Worm (Caenorhabditis elegans) whole organism, L2 larva: Measurements from ENCODE around the gene Y43F8B.10.

ENCODE experiments used
- ama-1 ChIP-seq: fragments of 150-350 bp; optimal IDR thresholded peaks from 2 replicates; lab custom pipeline; 2018; ENCODE audit warnings: inconsistent platforms
- nhr-23 ChIP-seq: fragments of 150-350 bp; optimal IDR thresholded peaks from 2 replicates; lab custom pipeline; 2014; ENCODE audit warnings: missing biosample characterization, missing genetic modification reagents, missing genetic modification characterization
- nhr-237 ChIP-seq: fragments of 150-350 bp; optimal IDR thresholded peaks from 2 replicates; lab custom pipeline; 2014; ENCODE audit warnings: missing biosample characterization, missing genetic modification characterization
- nhr-6 ChIP-seq: fragments of 150-350 bp; optimal IDR thresholded peaks from 2 replicates; lab custom pipeline; 2014; ENCODE audit warnings: missing biosample characterization, missing genetic modification characterization

DNA sequence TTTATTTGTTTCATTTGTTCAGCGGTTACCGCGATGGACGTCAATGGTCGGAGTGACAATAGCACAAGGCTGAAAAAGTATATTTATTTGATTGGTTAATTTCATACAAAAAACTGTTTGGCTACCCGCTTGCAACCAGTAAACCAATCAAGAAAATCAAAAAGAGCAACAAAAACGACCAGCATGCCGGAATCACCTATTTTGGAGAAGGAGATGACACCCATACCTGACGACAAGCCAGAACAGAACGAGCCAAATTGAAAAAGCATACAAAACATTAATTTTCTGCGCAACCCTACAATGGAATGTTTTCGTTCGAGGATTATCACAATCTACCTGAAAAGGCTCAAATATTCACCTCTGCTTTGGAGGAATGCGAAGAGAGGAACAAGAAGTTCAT lies 16.2 kb downstream of the Y43F8B.10 start, which contains the start of gene Y43F8B.7:
- TF ChIP-seq nhr-6 (tag; lab: Kevin White, UChicago) (no peak), nhr-237 (tag; lab: Kevin White, UChicago) (no peak), ama-1 (no peak), nhr-23 (tag; lab: Kevin White, UChicago) (no peak)
